Worm (Caenorhabditis elegans) whole organism, L1 larva: ENCODE data around the gene ZC13.10.

Experiments
- C04F5.9 ChIP-seq: sonication (generic microtip); optimal IDR thresholded peaks from 2 replicates; lab custom pipeline; 2016; ENCODE audit warnings: missing genetic modification characterization, missing compliant biosample characterization
- C16A3.4 ChIP-seq: fragments of 150-350 bp; optimal IDR thresholded peaks from 2 replicates; lab custom pipeline; 2014; ENCODE audit warnings: missing biosample characterization, missing genetic modification characterization
- C34B4.2 ChIP-seq: sonication (generic microtip); optimal IDR thresholded peaks from 2 replicates; lab custom pipeline; 2017; ENCODE audit warnings: mild to moderate bottlenecking, missing genetic modification characterization, missing compliant biosample characterization
- F16B12.6 ChIP-seq: fragments of 150-350 bp; optimal IDR thresholded peaks from 2 replicates; lab custom pipeline; 2014; ENCODE audit warnings: missing biosample characterization, missing genetic modification characterization
- aha-1 ChIP-seq: fragments of 150-350 bp; optimal IDR thresholded peaks from 2 replicates; lab custom pipeline; 2014; ENCODE audit warnings: missing biosample characterization, missing genetic modification characterization
- alr-1 ChIP-seq: fragments of 200-800 bp; sonication (Bioruptor generic); optimal IDR thresholded peaks from 2 replicates; lab custom pipeline; 2018; ENCODE audit warnings: borderline replicate concordance, mild to moderate bottlenecking, missing genetic modification characterization, missing compliant biosample characterization
- aly-2 ChIP-seq: fragments of 150-350 bp; optimal IDR thresholded peaks from 2 replicates; lab custom pipeline; 2014; ENCODE audit warnings: missing biosample characterization, missing genetic modification characterization
- ama-1 ChIP-seq: fragments of 150-350 bp; optimal IDR thresholded peaks from 2 replicates; lab custom pipeline; 2014
- blmp-1 ChIP-seq: fragments of 150-350 bp; optimal IDR thresholded peaks from 2 replicates; lab custom pipeline; 2014; ENCODE audit warnings: missing biosample characterization, missing genetic modification characterization
- ceh-63 ChIP-seq: fragments of 200-800 bp; sonication (Bioruptor generic); optimal IDR thresholded peaks from 2 replicates; lab custom pipeline; 2018; ENCODE audit warnings: mild to moderate bottlenecking, missing genetic modification characterization, missing compliant biosample characterization
- ceh-8 ChIP-seq: fragments of 200-800 bp; sonication (Bioruptor generic); optimal IDR thresholded peaks from 2 replicates; lab custom pipeline; 2018; ENCODE audit warnings: mild to moderate bottlenecking, missing genetic modification characterization, moderate library complexity, missing compliant biosample characterization
- ceh-88 ChIP-seq: fragments of 200-800 bp; sonication (Bioruptor generic); IDR thresholded peaks from 2 replicates; pipeline ENCODE4 v1.3.6; 2022; ENCODE audit warnings: missing genetic modification characterization, missing compliant biosample characterization
- dsc-1 ChIP-seq: sonication (generic microtip); optimal IDR thresholded peaks from 2 replicates; lab custom pipeline; 2016; ENCODE audit warnings: mild to moderate bottlenecking, missing genetic modification characterization, missing compliant biosample characterization
- efl-1 ChIP-seq, 4 experiments: fragments of 150-350 bp; optimal IDR thresholded peaks in 3 of 4; peaks in 1 of 4; 1 replicate in 1 of 4; 2 replicates in 3 of 4; lab custom pipeline; 2014; ENCODE audit warnings: missing biosample characterization in 2 of 4, missing genetic modification characterization in 2 of 4, missing genetic modification reagents in 2 of 4
- egl-13 ChIP-seq: sonication (generic microtip); optimal IDR thresholded peaks from 2 replicates; lab custom pipeline; 2016; ENCODE audit warnings: missing genotype, missing genetic modification reagents, missing genetic modification characterization, missing compliant biosample characterization
- ets-5 ChIP-seq: fragments of 200-800 bp; sonication (Bioruptor generic); IDR thresholded peaks from 2 replicates; pipeline ENCODE4 v1.3.6; 2022; ENCODE audit warnings: missing genetic modification characterization, missing compliant biosample characterization
- fkh-10 ChIP-seq: sonication (generic microtip); optimal IDR thresholded peaks from 2 replicates; lab custom pipeline; 2017; ENCODE audit warnings: missing biosample characterization, missing genetic modification reagents, missing genetic modification characterization
- fos-1 ChIP-seq: fragments of 150-350 bp; optimal IDR thresholded peaks from 2 replicates; lab custom pipeline; 2014; ENCODE audit warnings: missing biosample characterization, missing genetic modification characterization
- grh-1 ChIP-seq: fragments of 200-800 bp; sonication (Bioruptor generic); IDR thresholded peaks from 2 replicates; pipeline ENCODE4 v1.3.6; 2022; ENCODE audit warnings: missing genetic modification reagents, missing genetic modification characterization, missing compliant biosample characterization
- hlh-17 ChIP-seq: fragments of 200-800 bp; sonication (Bioruptor generic); optimal IDR thresholded peaks from 2 replicates; lab custom pipeline; 2018; ENCODE audit warnings: missing genetic modification characterization, mild to moderate bottlenecking, missing compliant biosample characterization, moderate library complexity, borderline replicate concordance
- hpl-2 ChIP-seq: fragments of 150-350 bp; optimal IDR thresholded peaks from 2 replicates; lab custom pipeline; 2014; ENCODE audit warnings: missing biosample characterization, missing genetic modification reagents, missing genetic modification characterization
- isw-1 ChIP-seq: fragments of 200-800 bp; sonication (Bioruptor generic); IDR thresholded peaks from 2 replicates; pipeline ENCODE4 v1.3.6; 2022; ENCODE audit warnings: missing genetic modification characterization, missing compliant biosample characterization
- lin-13 ChIP-seq: fragments of 150-350 bp; optimal IDR thresholded peaks from 2 replicates; lab custom pipeline; 2014; ENCODE audit warnings: missing biosample characterization, missing genetic modification reagents, missing genetic modification characterization
- lin-15B ChIP-seq: fragments of 150-350 bp; sonication (generic microtip); optimal IDR thresholded peaks from 3 replicates; lab custom pipeline; 2014; ENCODE audit warnings: missing biosample characterization, missing genetic modification characterization
- lin-35 ChIP-seq, 2 experiments: fragments of 150-350 bp; optimal IDR thresholded peaks; 2 replicates each; lab custom pipeline; 2014; ENCODE audit warnings: missing biosample characterization in 2 of 2, missing genetic modification characterization in 2 of 2, missing genetic modification reagents in 2 of 2
- lin-39 ChIP-seq: fragments of 150-350 bp; optimal IDR thresholded peaks from 2 replicates; lab custom pipeline; 2014; ENCODE audit warnings: missing biosample characterization, missing genetic modification reagents, missing genetic modification characterization
- lsy-2 ChIP-seq, 2 experiments: fragments of 150-350 bp; optimal IDR thresholded peaks; 2 replicates each; lab custom pipeline; 2014; ENCODE audit warnings: missing biosample characterization in 2 of 2, missing genetic modification characterization in 2 of 2
- mab-9 ChIP-seq: fragments of 200-800 bp; sonication (Bioruptor generic); IDR thresholded peaks from 2 replicates; pipeline ENCODE4 v1.3.6; 2022; ENCODE audit warnings: missing genetic modification reagents, missing genetic modification characterization, missing compliant biosample characterization
- mdl-1 ChIP-seq, 2 experiments: fragments of 150-350 bp; optimal IDR thresholded peaks; 2 replicates each; lab custom pipeline; 2014 to 2017; ENCODE audit warnings: missing biosample characterization in 2 of 2, missing genetic modification characterization in 2 of 2, inconsistent platforms in 1 of 2
- mep-1 ChIP-seq: fragments of 150-350 bp; optimal IDR thresholded peaks from 2 replicates; lab custom pipeline; 2014; ENCODE audit warnings: missing biosample characterization, missing genetic modification characterization
- nhr-11 ChIP-seq: fragments of 150-350 bp; optimal IDR thresholded peaks from 2 replicates; lab custom pipeline; 2014; ENCODE audit warnings: missing biosample characterization, missing genetic modification characterization
- nhr-12 ChIP-seq: sonication (generic microtip); optimal IDR thresholded peaks from 2 replicates; lab custom pipeline; 2017; ENCODE audit warnings: missing biosample characterization, missing genetic modification characterization
- nhr-19 ChIP-seq: fragments of 200-800 bp; sonication (Bioruptor generic); conservative IDR thresholded peaks from 2 replicates; pipeline ENCODE4 v1.3.6; 2022; ENCODE audit warnings: missing genetic modification characterization, missing compliant biosample characterization
- nhr-237 ChIP-seq: fragments of 150-350 bp; optimal IDR thresholded peaks from 2 replicates; lab custom pipeline; 2014; ENCODE audit warnings: missing biosample characterization, missing genetic modification characterization
- nhr-28 ChIP-seq: fragments of 150-350 bp; optimal IDR thresholded peaks from 2 replicates; lab custom pipeline; 2014; ENCODE audit warnings: missing biosample characterization, missing genetic modification characterization
- nhr-47 ChIP-seq: sonication (generic microtip); optimal IDR thresholded peaks from 2 replicates; lab custom pipeline; 2016; ENCODE audit warnings: mild to moderate bottlenecking, missing genetic modification characterization, moderate library complexity, missing compliant biosample characterization
- nhr-71 ChIP-seq: sonication (generic microtip); optimal IDR thresholded peaks from 2 replicates; lab custom pipeline; 2016; ENCODE audit warnings: mild to moderate bottlenecking, missing genetic modification characterization, moderate library complexity, missing compliant biosample characterization
- nhr-76 ChIP-seq: sonication (generic microtip); optimal IDR thresholded peaks from 2 replicates; lab custom pipeline; 2017; ENCODE audit warnings: missing biosample characterization, missing genetic modification characterization
- nhr-77 ChIP-seq: fragments of 150-350 bp; optimal IDR thresholded peaks from 2 replicates; lab custom pipeline; 2014; ENCODE audit warnings: missing biosample characterization, missing genetic modification characterization
- nhr-90 ChIP-seq: sonication (generic microtip); optimal IDR thresholded peaks from 2 replicates; lab custom pipeline; 2016; ENCODE audit warnings: mild to moderate bottlenecking, missing genetic modification characterization, missing compliant biosample characterization; ENCODE audit not compliant: poor library complexity
- pag-3 ChIP-seq: sonication (generic microtip); optimal IDR thresholded peaks from 2 replicates; lab custom pipeline; 2017; ENCODE audit warnings: missing genetic modification characterization, mild to moderate bottlenecking, missing compliant biosample characterization, antibody characterized with exemption, borderline replicate concordance; ENCODE audit not compliant: insufficient read depth
- rnt-1 ChIP-seq: sonication (generic microtip); optimal IDR thresholded peaks from 2 replicates; lab custom pipeline; 2016; ENCODE audit warnings: mild to moderate bottlenecking, missing genetic modification characterization, moderate library complexity, missing compliant biosample characterization
- skn-1 ChIP-seq: fragments of 150-350 bp; optimal IDR thresholded peaks from 2 replicates; lab custom pipeline; 2014; ENCODE audit warnings: missing biosample characterization, missing genetic modification characterization
- snpc-4 ChIP-seq: fragments of 150-350 bp; optimal IDR thresholded peaks from 2 replicates; lab custom pipeline; 2014; ENCODE audit warnings: missing biosample characterization, missing genetic modification characterization
- sptf-1 ChIP-seq: fragments of 150-350 bp; optimal IDR thresholded peaks from 2 replicates; lab custom pipeline; 2014; ENCODE audit warnings: missing biosample characterization, missing genetic modification characterization
- swsn-7 ChIP-seq: sonication (generic microtip); optimal IDR thresholded peaks from 2 replicates; lab custom pipeline; 2016; ENCODE audit warnings: missing genetic modification characterization, missing compliant biosample characterization
- tlp-1 ChIP-seq: fragments of 150-350 bp; optimal IDR thresholded peaks from 2 replicates; lab custom pipeline; 2014; ENCODE audit warnings: missing biosample characterization, missing genetic modification characterization
- unc-30 ChIP-seq: sonication (generic microtip); optimal IDR thresholded peaks from 2 replicates; lab custom pipeline; 2017; ENCODE audit warnings: missing biosample characterization, missing genetic modification characterization
- unc-62 ChIP-seq: fragments of 150-350 bp; optimal IDR thresholded peaks from 2 replicates; lab custom pipeline; 2014; ENCODE audit warnings: missing biosample characterization, missing genetic modification reagents, missing genetic modification characterization
- unc-86 ChIP-seq: sonication (generic microtip); optimal IDR thresholded peaks from 2 replicates; lab custom pipeline; 2016; ENCODE audit warnings: missing genetic modification characterization, missing compliant biosample characterization
- vab-15 ChIP-seq: sonication (generic microtip); optimal IDR thresholded peaks from 2 replicates; lab custom pipeline; 2017; ENCODE audit warnings: missing genotype, mild to moderate bottlenecking, missing genetic modification characterization, missing compliant biosample characterization
- xbp-1 ChIP-seq: sonication (generic microtip); optimal IDR thresholded peaks from 2 replicates; lab custom pipeline; 2016; ENCODE audit warnings: missing genetic modification characterization, missing compliant biosample characterization
- zip-4 ChIP-seq: fragments of 200-800 bp; sonication (Bioruptor generic); optimal IDR thresholded peaks from 2 replicates; lab custom pipeline; 2018; ENCODE audit warnings: mild to moderate bottlenecking, missing genetic modification characterization, moderate library complexity, missing compliant biosample characterization
- ztf-4 ChIP-seq: fragments of 150-350 bp; optimal IDR thresholded peaks from 2 replicates; lab custom pipeline; 2014; ENCODE audit warnings: missing biosample characterization, missing genetic modification characterization

ZC13.10 gene

ce11 chrX:864293-864731 lies 38.1 kb downstream of the ZC13.10 start (continued):
- no peak for TF ChIP-seq nhr-11
- no peak for TF ChIP-seq unc-62 (GFP tag; lab: Kevin White, UChicago)
- TF ChIP-seq ceh-63 (GFP tag; lab: Kevin White, UChicago): no peak
- TF ChIP-seq blmp-1 (tag; lab: Kevin White, UChicago): peak; percentile 62
- no peak for TF ChIP-seq efl-1 (optimal IDR thresholded peaks at IDR 0.05; lab: Kevin White, UChicago)
- TF ChIP-seq efl-1 (GFP tag; optimal IDR thresholded peaks at IDR 0.05 in 1 of 2; lab: Kevin White, UChicago): peak in 1 of 2 experiments; percentile 50
- no peak for TF ChIP-seq alr-1
- TF ChIP-seq mab-9 (GFP tag; lab: Robert Waterston, UW): no peak
- no peak for TF ChIP-seq swsn-7 (tag; lab: Kevin White, UChicago)
- TF ChIP-seq hlh-17 (GFP tag; lab: Kevin White, UChicago): no peak
- peak; percentile 77 for TF ChIP-seq nhr-71 (tag; lab: Kevin White, UChicago)
- no peak for TF ChIP-seq aly-2
- TF ChIP-seq egl-13 (tag; lab: Kevin White, UChicago): no peak
- TF ChIP-seq nhr-19 (GFP tag; lab: Robert Waterston, UW): peak; percentile 58
- no peak for TF ChIP-seq vab-15 (tag; lab: Kevin White, UChicago)
- TF ChIP-seq nhr-90: peak; percentile 70
- no peak for TF ChIP-seq lsy-2 (tag; optimal IDR thresholded peaks at IDR 0.05; lab: Kevin White, UChicago)
- no peak for TF ChIP-seq nhr-237
- TF ChIP-seq unc-86: no peak
- no peak for TF ChIP-seq lin-15B
- TF ChIP-seq ztf-4: peak; percentile 73
- no peak for TF ChIP-seq unc-30 (tag; lab: Kevin White, UChicago)
- no peak for TF ChIP-seq fkh-10 (GFP tag; lab: Kevin White, UChicago)
- TF ChIP-seq pag-3: no peak
- peak in 1 of 2 experiments; percentile 42 for TF ChIP-seq mdl-1 (tag; optimal IDR thresholded peaks at IDR 0.05; lab: Kevin White, UChicago)
- no peak for TF ChIP-seq xbp-1
- no peak for TF ChIP-seq C04F5.9
- no peak for TF ChIP-seq ama-1 (lab: Kevin White, UChicago)
- TF ChIP-seq tlp-1 (tag; lab: Kevin White, UChicago): no peak
- TF ChIP-seq sptf-1 (tag; lab: Kevin White, UChicago): no peak
- TF ChIP-seq grh-1 (GFP tag; lab: Robert Waterston, UW): peak; percentile 79
- no peak for TF ChIP-seq isw-1 (GFP tag; lab: Robert Waterston, UW)
- TF ChIP-seq dsc-1: no peak
- TF ChIP-seq skn-1 (tag; lab: Kevin White, UChicago): no peak
- no peak for TF ChIP-seq ets-5 (GFP tag; lab: Robert Waterston, UW)
- peak; percentile 46 for TF ChIP-seq nhr-47
- no peak for TF ChIP-seq zip-4 (GFP tag; lab: Kevin White, UChicago)
- TF ChIP-seq nhr-76 (tag; lab: Kevin White, UChicago): no peak
- no peak for TF ChIP-seq fos-1 (tag; lab: Kevin White, UChicago)
- no peak for TF ChIP-seq lin-13
- TF ChIP-seq aha-1 (tag; lab: Kevin White, UChicago): peak; percentile 35
- no peak for TF ChIP-seq ceh-88
- no peak for TF ChIP-seq hpl-2 (GFP tag; lab: Kevin White, UChicago)
- no peak for TF ChIP-seq nhr-28 (tag; lab: Kevin White, UChicago)
- TF ChIP-seq ceh-8 (GFP tag; lab: Kevin White, UChicago): no peak
- TF ChIP-seq nhr-77 (tag; lab: Kevin White, UChicago): no peak
- no peak for TF ChIP-seq lin-39 (tag; lab: Kevin White, UChicago)
- no peak for TF ChIP-seq snpc-4
- TF ChIP-seq F16B12.6 (tag; lab: Kevin White, UChicago): no peak
- no peak for TF ChIP-seq nhr-12 (tag; lab: Kevin White, UChicago)
- TF ChIP-seq C16A3.4 (tag; lab: Kevin White, UChicago): peak; percentile 35
- no peak for TF ChIP-seq mep-1
- TF ChIP-seq lin-35 (GFP tag; optimal IDR thresholded peaks at IDR 0.05; lab: Kevin White, UChicago): peak in 1 of 2 experiments; percentile 57
- no peak for TF ChIP-seq rnt-1 (tag; lab: Kevin White, UChicago)
- TF ChIP-seq C34B4.2: no peak
